Worm (Caenorhabditis elegans): ENCODE data around the gene cyp-25A1.

Gene cyp-25A1

DNA sequence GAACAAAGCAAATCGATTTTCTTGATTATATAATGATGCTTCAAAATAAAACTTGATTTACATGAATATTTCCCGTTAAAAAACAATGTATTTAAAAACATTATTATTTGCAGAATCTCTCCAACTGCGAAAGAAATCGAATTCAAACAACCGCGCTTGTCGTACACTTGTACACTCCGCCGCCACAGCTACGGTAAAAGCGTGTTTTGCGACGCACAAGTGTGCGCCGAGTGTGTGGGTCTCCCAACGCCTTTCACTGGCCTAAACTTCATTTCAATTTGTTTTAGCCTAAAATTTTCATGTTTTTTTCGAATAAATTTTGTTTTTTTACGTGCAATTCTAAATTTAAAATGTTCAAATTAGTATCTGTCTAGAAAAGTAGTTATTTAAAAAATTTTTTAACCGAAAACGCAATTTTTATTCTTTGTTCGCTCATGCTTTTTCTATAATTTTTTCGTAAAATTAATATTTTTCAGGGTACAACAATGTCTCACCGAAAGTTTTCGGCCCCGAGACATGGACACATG is 35.0 kb downstream of the cyp-25A1 start, which contains the start of gene rpl-3 (continued):
- peak; percentile 54 for TF ChIP-seq lsy-27 (tag; optimal IDR thresholded peaks at IDR 0.05; ENCODE audit: borderline replicate concordance, insufficient read depth)
- peak; percentile 100 for TF ChIP-seq dpff-1 (tag; optimal IDR thresholded peaks at IDR 0.05)
- TF ChIP-seq F55B11.4 (tag; optimal IDR thresholded peaks at IDR 0.05; ENCODE audit: borderline replicate concordance, insufficient read depth): no peak
- TF ChIP-seq him-1 (tag; optimal IDR thresholded peaks at IDR 0.05): peak; percentile 99
- peak; percentile 98 for TF ChIP-seq die-1 (tag; optimal IDR thresholded peaks at IDR 0.05)
- TF ChIP-seq zim-3 (tag; optimal IDR thresholded peaks at IDR 0.05): peak; percentile 99
- peak; percentile 95 for TF ChIP-seq T07F8.4 (tag; optimal IDR thresholded peaks at IDR 0.05)
- peak; percentile 93 for TF ChIP-seq attf-6 (GFP tag; IDR thresholded peaks at IDR 0.05)
- peak; percentile 89 for TF ChIP-seq F57A8.1 (GFP tag; optimal IDR thresholded peaks at IDR 0.05)
- peak; percentile 100 for TF ChIP-seq ekl-4 (GFP tag; IDR thresholded peaks at IDR 0.05)
- TF ChIP-seq athp-1 (tag; optimal IDR thresholded peaks at IDR 0.05): peak; percentile 100
- peak; percentile 100 for TF ChIP-seq F37B4.10 (GFP tag; IDR thresholded peaks at IDR 0.05)
- peak; percentile 96 for TF ChIP-seq ceh-40 (GFP tag; IDR thresholded peaks at IDR 0.05)
- peak; percentile 100 for TF ChIP-seq attf-5 (GFP tag; optimal IDR thresholded peaks at IDR 0.05)
- peak; percentile 90 for TF ChIP-seq snpc-1.1 (tag; optimal IDR thresholded peaks at IDR 0.05; ENCODE audit: insufficient read depth)
- TF ChIP-seq lin-54 (GFP tag; optimal IDR thresholded peaks at IDR 0.05): peak; percentile 100
- peak; percentile 89 for TF ChIP-seq xnd-1 (tag; optimal IDR thresholded peaks at IDR 0.05)
- TF ChIP-seq mcd-1 (GFP tag; IDR thresholded peaks at IDR 0.05): peak; percentile 100
- TF ChIP-seq sdz-38 (tag; optimal IDR thresholded peaks at IDR 0.05): no peak
- peak; percentile 99 for TF ChIP-seq snpc-3.4 (tag; optimal IDR thresholded peaks at IDR 0.05)
- TF ChIP-seq rcor-1 (GFP tag; IDR thresholded peaks at IDR 0.05): peak; percentile 100
- peak; percentile 100 for TF ChIP-seq nhr-80 (tag; optimal IDR thresholded peaks at IDR 0.05)
- peak; percentile 99 for TF ChIP-seq nhr-120 (GFP tag; IDR thresholded peaks at IDR 0.05)
- peak; percentile 86 for TF ChIP-seq unc-62 (GFP tag; optimal IDR thresholded peaks at IDR 0.05)
- peak; percentile 93 for TF ChIP-seq akir-1 (GFP tag; optimal IDR thresholded peaks at IDR 0.05)
- peak; percentile 99 for TF ChIP-seq lin-40 (tag; optimal IDR thresholded peaks at IDR 0.05)
- TF ChIP-seq B0261.1 (tag; optimal IDR thresholded peaks at IDR 0.05): peak; percentile 56
- TF ChIP-seq snpc-4 (GFP tag; optimal IDR thresholded peaks at IDR 0.05): peak; percentile 95
- peak; percentile 94 to 96 (median 96) for TF ChIP-seq snpc-4 (tag; optimal IDR thresholded peaks at IDR 0.05)
- peak; percentile 100 for TF ChIP-seq B0019.2 (GFP tag; conservative IDR thresholded peaks at IDR 0.05)
- TF ChIP-seq Y67H2A.10 (GFP tag; conservative IDR thresholded peaks at IDR 0.05): peak; percentile 100
- peak; percentile 40 for TF ChIP-seq hlh-12 (tag; optimal IDR thresholded peaks at IDR 0.05)
- peak; percentile 100 for TF ChIP-seq somi-1 (GFP tag; optimal IDR thresholded peaks at IDR 0.05)
- TF ChIP-seq F10E7.11 (tag; optimal IDR thresholded peaks at IDR 0.05): peak; percentile 99
- TF ChIP-seq madf-10 (tag; optimal IDR thresholded peaks at IDR 0.05): peak; percentile 98
- no peak for TF ChIP-seq nfya-1 (tag; optimal IDR thresholded peaks at IDR 0.05; ENCODE audit: borderline replicate concordance, insufficient read depth)
- peak; percentile 98 for TF ChIP-seq nfya-2 (GFP tag; IDR thresholded peaks at IDR 0.05)
- TF ChIP-seq lag-1 (GFP tag; IDR thresholded peaks at IDR 0.05): peak; percentile 97
- TF ChIP-seq egl-44 (GFP tag; IDR thresholded peaks at IDR 0.05): peak; percentile 99
- TF ChIP-seq ztf-25 (GFP tag; IDR thresholded peaks at IDR 0.05): peak; percentile 96
- TF ChIP-seq ztf-3 (GFP tag; optimal IDR thresholded peaks at IDR 0.05): peak; percentile 99
- TF ChIP-seq tbx-9 (tag; optimal IDR thresholded peaks at IDR 0.05; ENCODE audit: borderline replicate concordance): peak; percentile 91
- TF ChIP-seq hrde-1 (tag; optimal IDR thresholded peaks at IDR 0.05; ENCODE audit: borderline replicate concordance): peak; percentile 98
- TF ChIP-seq repo-1 (tag; optimal IDR thresholded peaks at IDR 0.05): peak; percentile 100
- TF ChIP-seq ztf-26 (tag; optimal IDR thresholded peaks at IDR 0.05): peak; percentile 100
- TF ChIP-seq lin-35 (GFP tag; optimal IDR thresholded peaks at IDR 0.05): peak; percentile 99 to 100 (median 100)
- peak; percentile 100 for TF ChIP-seq F49E8.2 (tag; optimal IDR thresholded peaks at IDR 0.05; ENCODE audit: insufficient read depth)
